Worm (Caenorhabditis elegans): Measurements from ENCODE around the gene nlp-25.

DNA sequence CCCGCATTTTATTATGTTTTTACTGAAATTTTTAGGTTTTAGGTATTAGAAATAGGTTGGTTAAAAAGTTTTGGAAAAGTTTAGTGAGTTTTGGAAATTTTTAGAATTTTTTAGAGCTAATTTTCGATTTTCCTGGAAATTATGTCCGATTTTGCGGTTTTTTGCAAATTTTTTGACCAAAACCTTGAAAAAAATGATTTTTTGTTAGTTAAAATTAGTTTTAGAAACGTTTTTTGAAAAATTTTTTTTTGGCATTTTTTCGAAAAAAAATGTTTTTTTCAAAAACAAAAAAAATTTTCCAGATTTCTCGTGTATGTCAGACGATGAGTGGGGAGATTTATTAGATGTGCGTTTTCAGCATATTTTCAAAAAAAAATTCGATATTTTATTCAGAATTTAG lies 18.8 kb downstream of the nlp-25 start, which contains the start of gene dyf-19:
- TF ChIP-seq W03F9.2 (tag; optimal IDR thresholded peaks at IDR 0.05) = no peak
- no peak for TF ChIP-seq dao-5 (tag; optimal IDR thresholded peaks at IDR 0.05)

All from whole organism, L4/young adult.